Worm (Caenorhabditis elegans) whole organism, L3 larva: Measurements from ENCODE around the gene D2062.5.
A peak's percentile ranks its signal among the peaks of the same experiment; 100 is the strongest.

Experiments used
- R02D3.7 ChIP-seq: fragments of 150-350 bp; optimal IDR thresholded peaks from 2 replicates; lab custom pipeline; 2014; ENCODE audit warnings: missing biosample characterization, missing genetic modification characterization
- ama-1 ChIP-seq: fragments of 150-350 bp; optimal IDR thresholded peaks from 2 replicates; lab custom pipeline; 2018
- ceh-28 ChIP-seq: fragments of 150-350 bp; optimal IDR thresholded peaks from 2 replicates; lab custom pipeline; 2014; ENCODE audit warnings: missing biosample characterization, missing genetic modification reagents, missing genetic modification characterization
- ceh-82 ChIP-seq: fragments of 150-350 bp; optimal IDR thresholded peaks from 2 replicates; lab custom pipeline; 2014; ENCODE audit warnings: missing biosample characterization, missing genetic modification characterization
- ceh-9 ChIP-seq: sonication (generic microtip); optimal IDR thresholded peaks from 2 replicates; lab custom pipeline; 2018; ENCODE audit warnings: missing biosample characterization, missing genetic modification characterization
- daf-12 ChIP-seq: fragments of 150-350 bp; optimal IDR thresholded peaks from 2 replicates; lab custom pipeline; 2014; ENCODE audit warnings: missing biosample characterization, missing genetic modification reagents, missing genetic modification characterization
- egl-27 ChIP-seq: sonication (generic microtip); optimal IDR thresholded peaks from 4 replicates; lab custom pipeline; 2017; ENCODE audit warnings: missing biosample characterization, missing genetic modification reagents, missing genetic modification characterization
- egl-5 ChIP-seq: fragments of 150-350 bp; optimal IDR thresholded peaks from 2 replicates; lab custom pipeline; 2017; ENCODE audit warnings: missing biosample characterization, missing genetic modification reagents, missing genetic modification characterization, inconsistent platforms
- elt-1 ChIP-seq: fragments of 150-350 bp; optimal IDR thresholded peaks from 2 replicates; lab custom pipeline; 2014; ENCODE audit warnings: missing biosample characterization, missing genetic modification characterization
- elt-2 ChIP-seq: sonication (generic microtip); optimal IDR thresholded peaks from 2 replicates; lab custom pipeline; 2016; ENCODE audit warnings: missing genetic modification reagents, mild to moderate bottlenecking, missing genetic modification characterization, missing compliant biosample characterization
- elt-3 ChIP-seq, 3 experiments: fragments of 150-350 bp in 1 of 3; sonication (generic microtip) in 2 of 3; optimal IDR thresholded peaks; 2 replicates in 2 of 3; 4 replicates in 1 of 3; lab custom pipeline; 2014 to 2017; ENCODE audit warnings: missing biosample characterization in 3 of 3, missing genetic modification characterization in 3 of 3
- eor-1 ChIP-seq, 2 experiments: fragments of 150-350 bp; optimal IDR thresholded peaks; 2 replicates each; lab custom pipeline; 2014 to 2018; ENCODE audit warnings: missing biosample characterization in 2 of 2, missing genetic modification characterization in 2 of 2
- fkh-2 ChIP-seq: fragments of 150-350 bp; optimal IDR thresholded peaks from 2 replicates; lab custom pipeline; 2014; ENCODE audit warnings: missing biosample characterization, missing genetic modification reagents, missing genetic modification characterization
- fos-1 ChIP-seq: fragments of 150-350 bp; optimal IDR thresholded peaks from 2 replicates; lab custom pipeline; 2014; ENCODE audit warnings: missing biosample characterization, missing genetic modification characterization
- hmg-11 ChIP-seq: sonication (generic microtip); optimal IDR thresholded peaks from 2 replicates; lab custom pipeline; 2016; ENCODE audit warnings: missing genetic modification characterization, missing compliant biosample characterization
- jun-1 ChIP-seq: fragments of 150-350 bp; optimal IDR thresholded peaks from 2 replicates; lab custom pipeline; 2014; ENCODE audit warnings: missing biosample characterization, missing genetic modification reagents, missing genetic modification characterization
- lin-15B ChIP-seq: fragments of 150-350 bp; optimal IDR thresholded peaks from 2 replicates; lab custom pipeline; 2014; ENCODE audit warnings: missing biosample characterization, missing genetic modification characterization
- lin-39 ChIP-seq: fragments of 150-350 bp; optimal IDR thresholded peaks from 2 replicates; lab custom pipeline; 2018; ENCODE audit warnings: missing biosample characterization, missing genetic modification reagents, missing genetic modification characterization
- lsy-12 ChIP-seq: sonication (generic microtip); optimal IDR thresholded peaks from 2 replicates; lab custom pipeline; 2016; ENCODE audit warnings: mild to moderate bottlenecking, missing genetic modification characterization, missing compliant biosample characterization
- mdl-1 ChIP-seq: fragments of 150-350 bp; optimal IDR thresholded peaks from 2 replicates; lab custom pipeline; 2014; ENCODE audit warnings: missing biosample characterization, missing genetic modification characterization
- nfya-1 ChIP-seq: sonication (generic microtip); optimal IDR thresholded peaks from 2 replicates; lab custom pipeline; 2017; ENCODE audit warnings: missing genetic modification characterization, mild to moderate bottlenecking, missing compliant biosample characterization, antibody characterized with exemption, moderate library complexity; ENCODE audit not compliant: insufficient read depth
- nhr-11 ChIP-seq: fragments of 150-350 bp; optimal IDR thresholded peaks from 2 replicates; lab custom pipeline; 2014; ENCODE audit warnings: missing biosample characterization, missing genetic modification characterization
- nhr-12 ChIP-seq: fragments of 150-350 bp; optimal IDR thresholded peaks from 2 replicates; lab custom pipeline; 2014; ENCODE audit warnings: missing biosample characterization, missing genetic modification characterization
- nhr-23 ChIP-seq: fragments of 150-350 bp; optimal IDR thresholded peaks from 2 replicates; lab custom pipeline; 2014; ENCODE audit warnings: missing biosample characterization, missing genetic modification reagents, missing genetic modification characterization
- nhr-237 ChIP-seq: fragments of 150-350 bp; optimal IDR thresholded peaks from 2 replicates; lab custom pipeline; 2014; ENCODE audit warnings: missing biosample characterization, missing genetic modification characterization
- nhr-28 ChIP-seq: fragments of 150-350 bp; optimal IDR thresholded peaks from 2 replicates; lab custom pipeline; 2014; ENCODE audit warnings: missing biosample characterization, missing genetic modification characterization
- nhr-43 ChIP-seq: sonication (generic microtip); optimal IDR thresholded peaks from 2 replicates; lab custom pipeline; 2016; ENCODE audit warnings: mild to moderate bottlenecking, missing genetic modification characterization, missing compliant biosample characterization; ENCODE audit not compliant: poor library complexity, severe bottlenecking
- nhr-67 ChIP-seq: fragments of 150-350 bp; optimal IDR thresholded peaks from 2 replicates; lab custom pipeline; 2014; ENCODE audit warnings: missing biosample characterization, missing genetic modification characterization
- nhr-76 ChIP-seq: fragments of 150-350 bp; sonication (generic microtip); optimal IDR thresholded peaks from 5 replicates; lab custom pipeline; 2014; ENCODE audit warnings: missing biosample characterization, missing genetic modification characterization
- nhr-77 ChIP-seq: fragments of 150-350 bp; optimal IDR thresholded peaks from 2 replicates; lab custom pipeline; 2014; ENCODE audit warnings: missing biosample characterization, missing genetic modification characterization
- pha-4 ChIP-seq: fragments of 150-350 bp; optimal IDR thresholded peaks from 2 replicates; lab custom pipeline; 2014; ENCODE audit warnings: missing biosample characterization, missing genetic modification reagents, missing genetic modification characterization
- pqm-1 ChIP-seq: fragments of 150-350 bp; optimal IDR thresholded peaks from 2 replicates; lab custom pipeline; 2017; ENCODE audit warnings: missing biosample characterization, missing genetic modification characterization, inconsistent platforms
- sea-2 ChIP-seq: fragments of 150-350 bp; sonication (generic microtip); optimal IDR thresholded peaks from 4 replicates; lab custom pipeline; 2014; ENCODE audit warnings: missing biosample characterization, missing genetic modification reagents, missing genetic modification characterization
- skn-1 ChIP-seq: fragments of 150-350 bp; optimal IDR thresholded peaks from 2 replicates; lab custom pipeline; 2014; ENCODE audit warnings: missing biosample characterization, missing genetic modification characterization
- snpc-4 ChIP-seq: fragments of 150-350 bp; optimal IDR thresholded peaks from 2 replicates; lab custom pipeline; 2014; ENCODE audit warnings: missing biosample characterization, missing genetic modification characterization
- tbx-2 ChIP-seq: sonication (generic microtip); optimal IDR thresholded peaks from 2 replicates; lab custom pipeline; 2016; ENCODE audit warnings: mild to moderate bottlenecking, missing genetic modification characterization, missing compliant biosample characterization
- zag-1 ChIP-seq: fragments of 150-350 bp; optimal IDR thresholded peaks from 2 replicates; lab custom pipeline; 2014; ENCODE audit warnings: missing biosample characterization, missing genetic modification characterization
- ztf-4 ChIP-seq: fragments of 150-350 bp; optimal IDR thresholded peaks from 2 replicates; lab custom pipeline; 2014; ENCODE audit warnings: missing biosample characterization, missing genetic modification characterization

Gene D2062.5

DNA sequence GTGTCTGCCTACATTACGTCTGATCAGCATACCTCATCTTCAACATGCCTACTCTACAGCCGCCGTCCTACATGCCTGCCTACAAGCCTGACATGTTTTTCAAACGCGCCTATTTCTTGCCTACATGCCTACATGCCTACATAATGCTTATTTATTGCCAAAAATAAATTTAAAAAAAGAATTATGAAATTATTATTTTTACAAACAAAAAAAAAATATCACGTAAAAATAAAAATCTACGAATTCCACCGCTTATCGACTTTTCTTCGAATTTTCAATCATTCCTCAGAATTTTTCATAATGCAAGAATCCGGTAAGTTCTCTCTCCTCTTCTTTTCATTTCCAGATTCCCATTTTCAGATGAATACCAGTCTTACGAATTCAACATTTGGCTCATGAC lies at the start of gene D2062.5:
D2062.5 (plus strand) TSS at position 301 of the 400 bp plus-strand sequence.
- TF ChIP-seq fos-1 (tag; lab: Kevin White, UChicago): no peak
- TF ChIP-seq zag-1 (tag; lab: Kevin White, UChicago): no peak

DNA sequence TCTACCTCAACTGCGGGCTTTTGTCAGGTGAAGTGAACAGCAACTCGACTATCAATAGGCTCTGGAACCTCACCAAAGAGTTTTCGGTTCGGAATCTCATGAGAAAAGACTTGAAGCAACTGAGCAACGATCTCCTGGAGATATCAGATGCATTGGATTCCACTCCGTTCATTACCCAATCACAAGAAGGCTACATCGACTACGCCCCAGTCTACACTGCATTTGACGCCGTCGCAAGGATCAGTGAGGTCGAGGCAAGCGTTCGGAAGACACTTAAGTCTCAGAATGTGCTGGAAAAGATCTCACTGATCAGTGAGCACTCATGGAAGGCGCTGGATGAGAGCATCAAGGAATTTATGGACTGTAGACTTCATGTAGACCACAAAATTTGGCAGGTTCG lies 44.4 kb upstream of the D2062.5 start:
- TF ChIP-seq nfya-1 (tag; lab: Kevin White, UChicago) (no peak), nhr-28 (tag; lab: Kevin White, UChicago) (no peak), ama-1 (lab: Kevin White, UChicago) (no peak), daf-12 (tag; lab: Kevin White, UChicago) (no peak), skn-1 (no peak), nhr-43 (no peak), elt-2 (tag; lab: Kevin White, UChicago) (no peak), hmg-11 (tag; lab: Kevin White, UChicago) (no peak), ceh-82 (tag; lab: Kevin White, UChicago) (no peak), nhr-76 (no peak), zag-1 (tag; lab: Kevin White, UChicago) (no peak), sea-2 (no peak), tbx-2 (tag; lab: Kevin White, UChicago) (no peak), nhr-77 (tag; lab: Kevin White, UChicago) (no peak), egl-5 (no peak), jun-1 (no peak), elt-1 (tag; lab: Kevin White, UChicago) (no peak), egl-27 (tag; lab: Kevin White, UChicago) (no peak), elt-3 (tag; optimal IDR thresholded peaks at IDR 0.05; lab: Kevin White, UChicago) (no peak), eor-1 (tag; optimal IDR thresholded peaks at IDR 0.05; lab: Kevin White, UChicago) (no peak)

DNA sequence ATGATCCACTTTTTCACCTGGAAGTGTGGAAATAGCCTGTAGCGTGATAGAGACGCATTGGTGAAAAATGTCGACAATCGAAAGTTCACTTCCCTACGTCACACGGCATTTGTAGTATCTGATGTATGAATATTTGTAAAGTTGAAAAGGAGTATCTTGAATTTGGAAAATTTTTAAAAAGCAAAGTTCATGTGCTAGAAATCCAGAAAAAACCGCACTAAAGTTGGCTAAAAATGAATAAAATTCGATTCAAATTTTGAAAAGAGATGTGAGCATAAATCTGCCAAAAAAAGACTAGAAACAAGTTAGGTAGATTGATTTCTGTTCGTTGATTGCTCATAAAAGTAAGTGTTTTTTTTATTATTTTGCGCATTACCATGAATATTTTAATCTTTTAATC lies 39.5 kb upstream of the D2062.5 start, which contains the start of gene sri-74:
sri-74 (minus strand) TSS at position 101 of the 400 bp plus-strand sequence.
- TF ChIP-seq nhr-237 (tag; lab: Kevin White, UChicago) (no peak), ztf-4 (tag; lab: Kevin White, UChicago) (no peak), zag-1 (tag; lab: Kevin White, UChicago) (no peak), pha-4 (tag; lab: Kevin White, UChicago) (no peak), daf-12 (tag; lab: Kevin White, UChicago) (no peak), jun-1 (no peak), ceh-82 (tag; lab: Kevin White, UChicago) (no peak), fkh-2 (tag; lab: Kevin White, UChicago) (no peak), snpc-4 (tag; lab: Kevin White, UChicago) (no peak), ceh-28 (tag; lab: Kevin White, UChicago) (no peak), nhr-12 (no peak), ceh-9 (tag; lab: Kevin White, UChicago) (no peak), hmg-11 (tag; lab: Kevin White, UChicago) (no peak), nhr-11 (no peak), lsy-12 (tag; lab: Kevin White, UChicago) (no peak), eor-1 (tag; optimal IDR thresholded peaks at IDR 0.05; lab: Kevin White, UChicago) (no peak), sea-2 (no peak), pqm-1 (tag; lab: Kevin White, UChicago) (no peak)

DNA sequence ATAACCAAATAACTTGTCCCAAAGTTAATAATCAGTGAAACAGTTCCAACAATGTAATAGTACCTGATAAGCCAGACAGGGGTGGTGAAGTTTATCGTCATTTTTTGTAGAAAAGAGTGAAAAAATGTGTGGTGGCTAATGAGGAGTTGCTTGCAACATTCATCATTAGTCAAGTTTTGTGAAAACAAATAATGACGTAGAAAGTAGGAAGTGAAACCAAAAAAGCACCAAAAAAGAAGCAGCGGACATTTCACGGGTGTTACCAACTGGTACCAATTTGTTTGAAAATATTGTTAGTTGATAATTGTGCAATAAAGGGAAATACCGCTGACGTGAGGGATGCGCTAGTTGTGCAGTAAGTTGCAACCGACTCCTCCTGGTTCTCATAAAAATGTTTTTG lies 37.1 kb upstream of the D2062.5 start, which contains the start of gene sri-36:
sri-36 (minus strand) TSS at position 101 of the 400 bp plus-strand sequence.
- TF ChIP-seq snpc-4 (tag; lab: Kevin White, UChicago) (no peak), elt-2 (tag; lab: Kevin White, UChicago) (peak; percentile 13), zag-1 (tag; lab: Kevin White, UChicago) (no peak), nhr-77 (tag; lab: Kevin White, UChicago) (no peak)

DNA sequence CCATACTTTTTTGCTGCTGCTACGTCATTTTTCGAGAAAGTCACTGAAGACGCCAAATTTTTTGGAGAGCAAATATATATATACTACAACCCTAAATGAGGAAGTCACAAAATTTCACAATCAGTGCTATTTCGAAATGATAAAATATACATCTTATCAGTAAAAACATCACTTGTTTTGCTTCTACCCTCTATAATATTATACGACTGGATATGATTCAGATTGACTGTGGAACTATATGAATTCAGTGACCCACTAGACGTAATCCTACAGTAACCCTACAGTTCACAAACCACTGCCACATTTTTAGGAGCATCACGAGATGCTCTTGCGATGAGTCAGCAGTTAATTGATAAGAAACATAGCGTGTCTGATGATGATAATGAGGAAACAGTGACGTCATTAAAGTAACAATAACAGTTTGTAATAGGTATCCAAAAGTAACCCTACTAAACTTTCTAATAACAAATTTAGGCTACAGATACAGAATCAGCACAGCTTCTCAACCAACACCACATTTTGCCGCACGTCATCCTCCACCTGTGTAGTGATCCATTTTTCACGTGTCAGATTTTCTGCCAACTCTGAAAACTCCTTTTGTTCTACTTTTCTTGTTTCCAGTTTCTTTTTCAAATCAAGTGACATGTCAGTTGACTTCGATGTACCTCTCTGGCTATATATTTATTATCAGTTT lies 35.6 kb upstream of the D2062.5 start, which contains the start of the genes F33H12.7 and sri-39:
F33H12.7 (minus strand) TSS at position 51 of the 694 bp plus-strand sequence.
sri-39 (plus strand) TSS at position 644 of the 694 bp plus-strand sequence.
- TF ChIP-seq skn-1 (no peak), nhr-23 (tag; lab: Kevin White, UChicago) (no peak), ztf-4 (tag; lab: Kevin White, UChicago) (no peak), nhr-43 (no peak), ceh-9 (tag; lab: Kevin White, UChicago) (no peak), mdl-1 (tag; lab: Kevin White, UChicago) (no peak), zag-1 (tag; lab: Kevin White, UChicago) (no peak), pqm-1 (tag; lab: Kevin White, UChicago) (peak; percentile 91), sea-2 (no peak), elt-2 (tag; lab: Kevin White, UChicago) (peak; percentile 96), lin-15B (no peak), lin-39 (tag; lab: Kevin White, UChicago) (no peak), nhr-67 (tag; lab: Kevin White, UChicago) (no peak), nhr-12 (no peak), ceh-82 (tag; lab: Kevin White, UChicago) (no peak), elt-1 (tag; lab: Kevin White, UChicago) (no peak), R02D3.7 (tag; lab: Kevin White, UChicago) (no peak), fos-1 (tag; lab: Kevin White, UChicago) (peak; percentile 44)
